Fruit fly (Drosophila melanogaster) whole organism, prepupa: ENCODE data around the gene CG14282.

Experiments used
- CG10631 ChIP-seq: fragments of 200-800 bp; sonication (Bioruptor generic); optimal IDR thresholded peaks from 2 replicates; lab custom pipeline; 2016; ENCODE audit warnings: missing biosample characterization, missing genetic modification characterization
- CG10669 ChIP-seq: fragments of 200-800 bp; sonication (Bioruptor generic); optimal IDR thresholded peaks from 3 replicates; lab custom pipeline; 2018; ENCODE audit warnings: missing biosample characterization, mild to moderate bottlenecking, missing genetic modification characterization, moderate library complexity
- CG11902 ChIP-seq: fragments of 200-800 bp; sonication (Bioruptor generic); optimal IDR thresholded peaks from 3 replicates; lab custom pipeline; 2016; ENCODE audit warnings: missing biosample characterization, missing genetic modification characterization
- CG15336 ChIP-seq: fragments of 200-800 bp; sonication (Bioruptor generic); IDR thresholded peaks from 2 replicates; pipeline ENCODE4 v1.3.6; 2022; ENCODE audit warnings: missing biosample characterization, missing genetic modification characterization
- CG1621 ChIP-seq: fragments of 200-800 bp; sonication (Bioruptor generic); optimal IDR thresholded peaks from 3 replicates; lab custom pipeline; 2018; ENCODE audit warnings: missing biosample characterization, mild to moderate bottlenecking, missing genetic modification characterization
- CG16779 ChIP-seq: fragments of 200-800 bp; sonication (Bioruptor generic); optimal IDR thresholded peaks from 3 replicates; lab custom pipeline; 2017; ENCODE audit warnings: missing biosample characterization, mild to moderate bottlenecking, missing genetic modification characterization
- CG3032 ChIP-seq: fragments of 200-800 bp; optimal IDR thresholded peaks from 2 replicates; lab custom pipeline; 2019; ENCODE audit warnings: missing biosample characterization, mild to moderate bottlenecking, missing genetic modification characterization, moderate library complexity
- CG31627 ChIP-seq: fragments of 200-800 bp; sonication (Bioruptor generic); optimal IDR thresholded peaks from 3 replicates; lab custom pipeline; 2016; ENCODE audit warnings: missing biosample characterization, missing genetic modification characterization
- CG34406 ChIP-seq: fragments of 200-800 bp; sonication (Bioruptor generic); optimal IDR thresholded peaks from 3 replicates; lab custom pipeline; 2016; ENCODE audit warnings: missing biosample characterization, missing genetic modification characterization
- CG6163 ChIP-seq: fragments of 200-800 bp; sonication (Bioruptor generic); IDR thresholded peaks from 3 replicates; pipeline ENCODE4 v1.3.6; 2022; ENCODE audit warnings: missing biosample characterization, missing genetic modification characterization
- CG6792 ChIP-seq: fragments of 200-800 bp; sonication (Bioruptor generic); optimal IDR thresholded peaks from 3 replicates; lab custom pipeline; 2016; ENCODE audit warnings: missing biosample characterization, missing genetic modification characterization
- CG6808 ChIP-seq: fragments of 200-800 bp; sonication (Bioruptor generic); optimal IDR thresholded peaks from 3 replicates; lab custom pipeline; 2017; ENCODE audit warnings: missing biosample characterization, missing genetic modification characterization, mild to moderate bottlenecking, moderate library complexity, missing genetic modification reagents
- CG6854 ChIP-seq: fragments of 200-800 bp; sonication (Bioruptor generic); optimal IDR thresholded peaks from 2 replicates; lab custom pipeline; 2017; ENCODE audit warnings: missing biosample characterization, mild to moderate bottlenecking, missing genetic modification characterization
- CG7368 ChIP-seq: fragments of 200-800 bp; sonication (Bioruptor generic); optimal IDR thresholded peaks from 3 replicates; lab custom pipeline; 2016; ENCODE audit warnings: missing biosample characterization, missing genetic modification characterization
- CG8119 ChIP-seq: fragments of 200-800 bp; sonication (Bioruptor generic); IDR thresholded peaks from 3 replicates; pipeline ENCODE4 v1.3.6; 2022; ENCODE audit warnings: missing biosample characterization, missing genetic modification characterization
- CG8319 ChIP-seq: fragments of 200-800 bp; sonication (Bioruptor generic); optimal IDR thresholded peaks from 3 replicates; lab custom pipeline; 2016; ENCODE audit warnings: missing biosample characterization, missing genetic modification characterization
- CG8632 ChIP-seq: fragments of 200-800 bp; sonication (Bioruptor generic); optimal IDR thresholded peaks from 3 replicates; lab custom pipeline; 2016; ENCODE audit warnings: missing biosample characterization, missing genetic modification characterization
- CG9139 ChIP-seq: fragments of 200-800 bp; sonication (Bioruptor generic); optimal IDR thresholded peaks from 3 replicates; lab custom pipeline; 2017; ENCODE audit warnings: missing biosample characterization, mild to moderate bottlenecking, missing genetic modification characterization
- Eip75B ChIP-seq: fragments of 200-800 bp; sonication (Bioruptor generic); optimal IDR thresholded peaks from 3 replicates; lab custom pipeline; 2016; ENCODE audit warnings: missing biosample characterization, missing genetic modification characterization
- Eip78C ChIP-seq: fragments of 200-800 bp; sonication (Bioruptor generic); peaks from one replicate; lab custom pipeline; 2016; ENCODE audit warnings: missing biosample characterization, missing genetic modification characterization
- Eip93F ChIP-seq: fragments of 200-800 bp; sonication (Bioruptor generic); optimal IDR thresholded peaks from 2 replicates; lab custom pipeline; 2016; ENCODE audit warnings: missing biosample characterization, mild to moderate bottlenecking, missing genetic modification characterization
- Ets21C ChIP-seq: fragments of 200-800 bp; sonication (Bioruptor generic); optimal IDR thresholded peaks from 3 replicates; lab custom pipeline; 2016; ENCODE audit warnings: missing biosample characterization, missing genetic modification characterization
- Ets96B ChIP-seq: fragments of 200-800 bp; optimal IDR thresholded peaks from 2 replicates; lab custom pipeline; 2019; ENCODE audit warnings: missing biosample characterization, mild to moderate bottlenecking, missing genetic modification characterization, moderate library complexity
- Gug ChIP-seq: fragments of 200-800 bp; sonication (Bioruptor generic); IDR thresholded peaks from 2 replicates; pipeline ENCODE4 v1.3.6; 2022; ENCODE audit warnings: missing biosample characterization, missing genetic modification characterization
- Hr38 ChIP-seq: sonication (Bioruptor generic); optimal IDR thresholded peaks from 2 replicates; lab custom pipeline; 2016; ENCODE audit warnings: missing biosample characterization, missing genetic modification characterization
- Hr39 ChIP-seq: fragments of 200-800 bp; sonication (Bioruptor generic); optimal IDR thresholded peaks from 2 replicates; lab custom pipeline; 2016; ENCODE audit warnings: missing biosample characterization, missing genetic modification characterization
- Hr4 ChIP-seq: fragments of 200-800 bp; sonication (Bioruptor generic); optimal IDR thresholded peaks from 3 replicates; lab custom pipeline; 2016; ENCODE audit warnings: missing biosample characterization, missing genetic modification characterization
- Met ChIP-seq: fragments of 200-800 bp; sonication (Bioruptor generic); optimal IDR thresholded peaks from 3 replicates; lab custom pipeline; 2016; ENCODE audit warnings: missing biosample characterization, missing genetic modification characterization
- OdsH ChIP-seq: fragments of 200-800 bp; sonication (Bioruptor generic); optimal IDR thresholded peaks from 3 replicates; lab custom pipeline; 2016; ENCODE audit warnings: missing biosample characterization, missing genetic modification characterization
- Smox ChIP-seq: fragments of 200-800 bp; sonication (Bioruptor generic); optimal IDR thresholded peaks from 3 replicates; lab custom pipeline; 2016; ENCODE audit warnings: missing biosample characterization, missing genetic modification characterization
- Sox15 ChIP-seq: fragments of 200-800 bp; sonication (Bioruptor generic); optimal IDR thresholded peaks from 3 replicates; lab custom pipeline; 2016; ENCODE audit warnings: missing biosample characterization, missing genetic modification characterization
- achi ChIP-seq: fragments of 200-800 bp; sonication (Bioruptor generic); optimal IDR thresholded peaks from 3 replicates; lab custom pipeline; 2016; ENCODE audit warnings: missing biosample characterization, missing genetic modification characterization
- acj6 ChIP-seq: fragments of 200-800 bp; sonication (Bioruptor generic); optimal IDR thresholded peaks from 3 replicates; lab custom pipeline; 2016; ENCODE audit warnings: missing biosample characterization, missing genetic modification characterization
- cyc ChIP-seq: fragments of 200-800 bp; sonication (Bioruptor generic); optimal IDR thresholded peaks from 3 replicates; lab custom pipeline; 2016; ENCODE audit warnings: missing biosample characterization, missing genetic modification characterization
- dsx ChIP-seq: fragments of 200-800 bp; optimal IDR thresholded peaks from 3 replicates; lab custom pipeline; 2019; ENCODE audit warnings: missing biosample characterization, mild to moderate bottlenecking, missing genetic modification characterization, moderate library complexity; ENCODE audit not compliant: poor library complexity, severe bottlenecking
- eg ChIP-seq: fragments of 200-800 bp; sonication (Bioruptor generic); IDR thresholded peaks from 3 replicates; pipeline ENCODE4 v1.3.6; 2022; ENCODE audit warnings: missing biosample characterization, missing genetic modification characterization
- esn ChIP-seq: fragments of 200-800 bp; sonication (Bioruptor generic); optimal IDR thresholded peaks from 2 replicates; lab custom pipeline; 2016; ENCODE audit warnings: missing biosample characterization, mild to moderate bottlenecking, missing genetic modification characterization, moderate library complexity
- fd85E ChIP-seq: fragments of 200-800 bp; sonication (Bioruptor generic); optimal IDR thresholded peaks from 3 replicates; lab custom pipeline; 2016; ENCODE audit warnings: missing biosample characterization, missing genetic modification characterization
- fkh ChIP-seq: fragments of 200-800 bp; sonication (Bioruptor generic); optimal IDR thresholded peaks from 3 replicates; lab custom pipeline; 2017; ENCODE audit warnings: missing biosample characterization, mild to moderate bottlenecking, missing genetic modification characterization, moderate library complexity
- lz ChIP-seq: fragments of 200-800 bp; sonication (Bioruptor generic); optimal IDR thresholded peaks from 3 replicates; lab custom pipeline; 2016; ENCODE audit warnings: missing biosample characterization, missing genetic modification characterization
- net ChIP-seq: fragments of 200-800 bp; sonication (Bioruptor generic); optimal IDR thresholded peaks from 3 replicates; lab custom pipeline; 2016; ENCODE audit warnings: missing biosample characterization, missing genetic modification characterization
- pdm3 ChIP-seq: fragments of 200-800 bp; sonication (Bioruptor generic); optimal IDR thresholded peaks from 3 replicates; lab custom pipeline; 2016; ENCODE audit warnings: missing biosample characterization, missing genetic modification characterization
- salr ChIP-seq, 2 experiments: fragments of 200-800 bp; sonication (Bioruptor generic); optimal IDR thresholded peaks; 3 replicates each; lab custom pipeline; 2016 to 2018; ENCODE audit warnings: missing biosample characterization in 2 of 2, missing genetic modification characterization in 2 of 2, mild to moderate bottlenecking in 1 of 2
- svp ChIP-seq: fragments of 200-800 bp; sonication (Bioruptor generic); peaks from one replicate; lab custom pipeline; 2016; ENCODE audit warnings: missing biosample characterization, missing genetic modification characterization

The CG14282 gene

dm6 chr3R:19156670-19157402 lies 20.0 kb upstream of the CG14282 start, which contains the start of gene nanos (continued):
- TF ChIP-seq OdsH (GFP tag; lab: Kevin White, UChicago), result peak; percentile 27
- peak; percentile 11 for TF ChIP-seq CG6792
- peak; percentile 17 for TF ChIP-seq net
- no peak for TF ChIP-seq Met (GFP tag; lab: Kevin White, UChicago)
- peak; percentile 28 for TF ChIP-seq pdm3 (GFP tag; lab: Kevin White, UChicago)
- TF ChIP-seq fkh (GFP tag; lab: Kevin White, UChicago), result no peak
- no peak for TF ChIP-seq salr (GFP tag; optimal IDR thresholded peaks at IDR 0.05; lab: Kevin White, UChicago)
- TF ChIP-seq CG9139 (GFP tag; lab: Kevin White, UChicago), result no peak
- TF ChIP-seq CG31627 (GFP tag; lab: Kevin White, UChicago), result peak; percentile 59
- TF ChIP-seq, all 60 proteins: peak for 26

dm6 chr3R:19157997-19158396 lies 18.8 kb upstream of the CG14282 start:
- TF ChIP-seq svp, result peak; percentile 55
- no peak for TF ChIP-seq CG6808
- no peak for TF ChIP-seq net
- TF ChIP-seq Ets21C, result no peak
- TF ChIP-seq CG10669 (GFP tag; lab: Kevin White, UChicago), result no peak
- TF ChIP-seq fd85E, result no peak
- peak; percentile 30 for TF ChIP-seq Eip78C
- TF ChIP-seq CG11902, result no peak

- TF ChIP-seq CG7368 (no peak), lz (GFP tag; lab: Kevin White, UChicago) (no peak), Ets96B (tag; lab: Kevin White, UChicago) (no peak), Met (GFP tag; lab: Kevin White, UChicago) (no peak), esn (no peak), Hr38 (GFP tag; lab: Kevin White, UChicago) (no peak), Hr39 (no peak), CG15336 (no peak)
Observed at dm6 chr3R:19159778-19160177, 17.0 kb upstream of the CG14282 start, which contains the start of gene CG11779. TSS of gene CG11779 (minus strand) at chr3R:19159878.

DNA sequence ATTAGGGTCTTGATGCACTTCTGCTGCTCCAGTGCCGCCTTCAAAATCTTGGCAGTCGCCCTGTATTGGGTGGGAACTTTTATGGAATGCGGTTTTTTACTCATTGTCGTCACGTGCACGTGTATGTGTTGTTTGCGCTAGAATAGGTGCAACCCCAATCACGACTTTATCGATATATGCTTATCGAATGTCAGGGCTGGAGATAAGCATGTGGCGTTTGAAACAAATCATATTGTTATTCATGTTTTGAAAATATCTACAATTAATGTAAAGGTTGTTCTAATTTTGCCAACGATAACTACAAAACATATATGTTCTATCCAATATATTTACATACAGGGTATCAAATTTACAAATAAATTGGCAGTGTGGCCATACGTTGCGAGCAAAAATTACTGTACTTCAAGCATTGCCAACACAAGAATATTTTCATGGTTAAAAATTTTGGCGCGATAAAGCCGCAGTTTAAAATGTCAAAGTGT lies 14.6 kb upstream of the CG14282 start, which contains the start of the genes CG42359 and Nsun5:
Gene CG42359 (minus strand): TSS at position 166 of the 482 bp plus-strand sequence.
Gene Nsun5 (minus strand): TSS at position 166 of the 482 bp plus-strand sequence.
- peak; percentile 78 for TF ChIP-seq Ets21C
- peak; percentile 80 for TF ChIP-seq Met (GFP tag; lab: Kevin White, UChicago)
- peak; percentile 88 for TF ChIP-seq CG31627 (GFP tag; lab: Kevin White, UChicago)
- TF ChIP-seq CG8632, result peak; percentile 61
- peak; percentile 90; the same call in 2 of the 3 replicates for TF ChIP-seq CG6163
- TF ChIP-seq Sox15 (GFP tag; lab: Kevin White, UChicago), result peak; percentile 68
- peak; percentile 86 for TF ChIP-seq lz (GFP tag; lab: Kevin White, UChicago)
- peak; percentile 62 for TF ChIP-seq CG1621 (tag; lab: Kevin White, UChicago)
- TF ChIP-seq Hr4 (GFP tag; lab: Kevin White, UChicago), result peak; percentile 87
- peak; percentile 65 for TF ChIP-seq dsx (GFP tag; lab: Kevin White, UChicago)
- peak; percentile 77 for TF ChIP-seq achi
- TF ChIP-seq Eip75B (GFP tag; lab: Kevin White, UChicago), result peak; percentile 83
- TF ChIP-seq CG16779 (tag; lab: Kevin White, UChicago), result no peak
- TF ChIP-seq Eip93F (GFP tag; lab: Kevin White, UChicago), result peak; percentile 29
- TF ChIP-seq Ets96B (tag; lab: Kevin White, UChicago), result peak; percentile 78
- peak; percentile 32 for TF ChIP-seq fd85E
- TF ChIP-seq acj6 (GFP tag; lab: Kevin White, UChicago), result peak; percentile 82
- peak; percentile 71 for TF ChIP-seq Hr38 (GFP tag; lab: Kevin White, UChicago)
- TF ChIP-seq CG10669 (GFP tag; lab: Kevin White, UChicago), result peak; percentile 77
- peak; percentile 69 for TF ChIP-seq Gug (GFP tag; lab: Robert Waterston, UW)
- peak; percentile 80 for TF ChIP-seq Smox (GFP tag; lab: Kevin White, UChicago)
- TF ChIP-seq CG9139 (GFP tag; lab: Kevin White, UChicago), result no peak
- peak; percentile 56 for TF ChIP-seq CG8319
- peak; percentile 87 for TF ChIP-seq CG10631 (GFP tag; lab: Kevin White, UChicago)
- TF ChIP-seq CG7368, result peak; percentile 74
- peak; percentile 89 for TF ChIP-seq Hr39
- TF ChIP-seq eg (GFP tag; lab: Robert Waterston, UW), result peak; percentile 90
- peak; percentile 56 for TF ChIP-seq CG34406
- peak; percentile 87 for TF ChIP-seq OdsH (GFP tag; lab: Kevin White, UChicago)
- no peak for TF ChIP-seq CG6854 (GFP tag; lab: Kevin White, UChicago)
- TF ChIP-seq cyc (GFP tag; lab: Kevin White, UChicago), result peak; percentile 90
- peak; percentile 83 for TF ChIP-seq CG3032 (tag; lab: Kevin White, UChicago)
- peak; percentile 73 for TF ChIP-seq CG8119 (GFP tag; lab: Robert Waterston, UW)
- TF ChIP-seq CG15336, result peak; percentile 68; the same call in 1 of the 2 replicates
